Worm (Caenorhabditis elegans) whole organism, mixed stage, embryonic: ENCODE data around the gene ubxn-6.

Experiments
- bed-3 ChIP-seq: fragments of 200-800 bp; sonication (Bioruptor generic); optimal IDR thresholded peaks from 3 replicates; lab custom pipeline; 2018; ENCODE audit warnings: mild to moderate bottlenecking, missing genetic modification characterization, moderate library complexity, missing compliant biosample characterization
- blmp-1 ChIP-seq: fragments of 150-350 bp; optimal IDR thresholded peaks from 2 replicates; lab custom pipeline; 2014; ENCODE audit warnings: missing biosample characterization, missing genetic modification characterization
- ceh-39 ChIP-seq: fragments of 150-350 bp; optimal IDR thresholded peaks from 2 replicates; lab custom pipeline; 2014; ENCODE audit warnings: missing biosample characterization, missing genetic modification characterization
- ces-1 ChIP-seq: fragments of 150-350 bp; optimal IDR thresholded peaks from 2 replicates; lab custom pipeline; 2014; ENCODE audit warnings: missing biosample characterization, missing genetic modification reagents, missing genetic modification characterization
- elt-3 ChIP-seq: fragments of 150-350 bp; optimal IDR thresholded peaks from 2 replicates; lab custom pipeline; 2014; ENCODE audit warnings: missing biosample characterization, missing genetic modification characterization
- nhr-2 ChIP-seq: fragments of 150-350 bp; optimal IDR thresholded peaks from 2 replicates; lab custom pipeline; 2014; ENCODE audit warnings: missing biosample characterization, missing genetic modification characterization
- pha-4 ChIP-seq: fragments of 150-350 bp; optimal IDR thresholded peaks from 2 replicates; lab custom pipeline; 2018; ENCODE audit warnings: missing biosample characterization, missing genetic modification reagents, missing genetic modification characterization
- snpc-4 ChIP-seq: fragments of 150-350 bp; optimal IDR thresholded peaks from 2 replicates; lab custom pipeline; 2014; ENCODE audit warnings: missing biosample characterization, missing genetic modification characterization
- unc-62 ChIP-seq: fragments of 150-350 bp; optimal IDR thresholded peaks from 2 replicates; lab custom pipeline; 2014; ENCODE audit warnings: missing biosample characterization, missing genetic modification reagents, missing genetic modification characterization

DNA sequence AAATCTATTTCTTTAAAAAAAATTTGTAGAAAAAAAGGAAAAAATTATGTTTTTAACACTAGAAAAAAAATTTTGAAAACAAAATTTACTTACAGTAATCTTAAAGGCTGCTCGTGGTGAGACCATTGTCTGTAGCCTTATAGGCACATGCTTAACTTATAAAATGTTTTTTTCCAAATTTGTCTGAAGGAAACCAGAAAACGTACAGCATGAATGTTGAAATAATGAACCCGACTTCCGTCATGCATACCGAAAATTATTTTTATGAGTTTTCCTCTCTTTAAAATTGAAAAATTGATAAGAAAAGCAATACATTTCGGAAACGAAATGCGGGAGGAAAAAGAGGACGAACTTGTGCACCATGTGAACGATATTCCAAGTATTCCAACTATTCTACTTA lies 37.5 kb downstream of the ubxn-6 start, which contains the start of gene R11E3.2:
- TF ChIP-seq unc-62 (GFP tag; lab: Kevin White, UChicago) (no peak), bed-3 (GFP tag; lab: Kevin White, UChicago) (no peak), pha-4 (tag; lab: Kevin White, UChicago) (no peak), nhr-2 (tag; lab: Kevin White, UChicago) (no peak), snpc-4 (tag; lab: Kevin White, UChicago) (no peak), blmp-1 (no peak), ceh-39 (no peak), ces-1 (GFP tag; lab: Kevin White, UChicago) (no peak), elt-3 (tag; lab: Kevin White, UChicago) (no peak)
